Worm (Caenorhabditis elegans): ENCODE results near the gene ceh-31.

Gene ceh-31

ce11 chrX:3019996-3020395 is 50.2 kb downstream of the ceh-31 start (continued):
- no peak for TF ChIP-seq snpc-1.2 (GFP tag; IDR thresholded peaks at IDR 0.05)
- TF ChIP-seq unc-130 (GFP tag; optimal IDR thresholded peaks at IDR 0.05) = no peak
- no peak for TF ChIP-seq Y5F2A.4 (GFP tag; optimal IDR thresholded peaks at IDR 0.05)
- TF ChIP-seq nhr-102 (tag; optimal IDR thresholded peaks at IDR 0.05) = no peak
- no peak for TF ChIP-seq F37D6.2 (tag; optimal IDR thresholded peaks at IDR 0.05)
- no peak for TF ChIP-seq mxl-2 (GFP tag; conservative IDR thresholded peaks at IDR 0.05)
- no peak for TF ChIP-seq nhr-25 (tag; optimal IDR thresholded peaks at IDR 0.05; ENCODE audit: borderline replicate concordance, insufficient read depth)
- TF ChIP-seq ztf-7 (tag; optimal IDR thresholded peaks at IDR 0.05) = no peak
- TF ChIP-seq skn-1 (tag; optimal IDR thresholded peaks at IDR 0.05) = no peak
- TF ChIP-seq Y75B8A.6 (GFP tag; IDR thresholded peaks at IDR 0.05) = no peak
- no peak for TF ChIP-seq nhr-237 (tag; optimal IDR thresholded peaks at IDR 0.05)
- TF ChIP-seq spr-3 (GFP tag; optimal IDR thresholded peaks at IDR 0.05) = no peak
- TF ChIP-seq unc-39 (tag; optimal IDR thresholded peaks at IDR 0.05) = no peak
- no peak for TF ChIP-seq dve-1 (tag; optimal IDR thresholded peaks at IDR 0.05; ENCODE audit: insufficient read depth)
- no peak for TF ChIP-seq D1046.2 (GFP tag; IDR thresholded peaks at IDR 0.05)
- no peak for TF ChIP-seq spr-1 (tag; optimal IDR thresholded peaks at IDR 0.05)
- TF ChIP-seq ceh-44 (GFP tag; IDR thresholded peaks at IDR 0.05) = no peak
- TF ChIP-seq tra-1 (GFP tag; IDR thresholded peaks at IDR 0.05) = 0 out of 2 replicates have a peak, but pooled peaks have one; percentile 41
- peak in 1 of 2 experiments; percentile 7 for TF ChIP-seq lsy-2 (tag; optimal IDR thresholded peaks at IDR 0.05)
- no peak for TF ChIP-seq mep-1 (tag; optimal IDR thresholded peaks at IDR 0.05)
